Worm (Caenorhabditis elegans) whole organism, young adult: ENCODE measurements around the gene sir-2.3.

Experiments used
- B0261.1 ChIP-seq: sonication (generic microtip); optimal IDR thresholded peaks from 2 replicates; lab custom pipeline; 2016; ENCODE audit warnings: mild to moderate bottlenecking, missing genetic modification characterization, moderate library complexity, missing compliant biosample characterization
- C06A6.2 ChIP-seq: fragments of 200-800 bp; sonication (Bioruptor generic); conservative IDR thresholded peaks from 2 replicates; pipeline ENCODE4 v1.3.6; 2022; ENCODE audit warnings: missing genetic modification characterization, missing compliant biosample characterization
- F37B4.10 ChIP-seq: fragments of 200-800 bp; sonication (Bioruptor generic); IDR thresholded peaks from 2 replicates; pipeline ENCODE4 v1.3.6; 2022; ENCODE audit warnings: missing genetic modification characterization, missing compliant biosample characterization
- F39B2.1 ChIP-seq: fragments of 200-800 bp; sonication (Bioruptor generic); IDR thresholded peaks from 2 replicates; pipeline ENCODE4 v1.3.6; 2022; ENCODE audit warnings: missing genetic modification reagents, missing genetic modification characterization, missing compliant biosample characterization
- F55B11.4 ChIP-seq: sonication (generic microtip); optimal IDR thresholded peaks from 2 replicates; lab custom pipeline; 2016; ENCODE audit warnings: missing compliant biosample characterization, missing genetic modification characterization, borderline replicate concordance; ENCODE audit not compliant: insufficient read depth
- F57A8.1 ChIP-seq: fragments of 200-800 bp; sonication (Bioruptor generic); optimal IDR thresholded peaks from 2 replicates; lab custom pipeline; 2018; ENCODE audit warnings: mild to moderate bottlenecking, missing genetic modification characterization, moderate library complexity, missing compliant biosample characterization
- F57C9.4 ChIP-seq: sonication (generic microtip); optimal IDR thresholded peaks from 2 replicates; lab custom pipeline; 2017; ENCODE audit warnings: mild to moderate bottlenecking, missing genetic modification characterization, missing compliant biosample characterization
- T07F8.4 ChIP-seq: sonication (generic microtip); optimal IDR thresholded peaks from 2 replicates; lab custom pipeline; 2016; ENCODE audit warnings: mild to moderate bottlenecking, missing genetic modification characterization, moderate library complexity, missing compliant biosample characterization
- Y53F4B.3 ChIP-seq: fragments of 200-800 bp; sonication (Bioruptor generic); IDR thresholded peaks from 2 replicates; pipeline ENCODE4 v1.3.6; 2022; ENCODE audit warnings: missing genetic modification reagents, missing genetic modification characterization, missing compliant biosample characterization
- Y53G8AR.9 ChIP-seq: fragments of 200-800 bp; sonication (Bioruptor generic); conservative IDR thresholded peaks from 2 replicates; pipeline ENCODE4 v1.3.6; 2022; ENCODE audit warnings: missing genetic modification reagents, missing genetic modification characterization, missing compliant biosample characterization
- Y56A3A.18 ChIP-seq: fragments of 200-800 bp; sonication (Bioruptor generic); IDR thresholded peaks from 2 replicates; pipeline ENCODE4 v1.3.6; 2022; ENCODE audit warnings: missing genetic modification reagents, missing genetic modification characterization, missing compliant biosample characterization
- ama-1 ChIP-seq, 3 experiments: fragments of 150-350 bp in 1 of 3; sonication (generic microtip) in 2 of 3; optimal IDR thresholded peaks; 2 replicates each; lab custom pipeline; 2014 to 2018; ENCODE audit warnings: missing biosample characterization in 2 of 3, missing genetic modification characterization in 2 of 3, missing genetic modification reagents in 2 of 3
- attf-5 ChIP-seq: fragments of 200-800 bp; sonication (Bioruptor generic); optimal IDR thresholded peaks from 2 replicates; lab custom pipeline; 2018; ENCODE audit warnings: mild to moderate bottlenecking, missing genetic modification characterization, missing compliant biosample characterization
- bed-1 ChIP-seq: fragments of 200-800 bp; sonication (Bioruptor generic); IDR thresholded peaks from 2 replicates; pipeline ENCODE4 v1.3.6; 2022; ENCODE audit warnings: missing genetic modification reagents, missing genetic modification characterization, missing compliant biosample characterization
- bed-2 ChIP-seq: fragments of 200-800 bp; sonication (Bioruptor generic); IDR thresholded peaks from 2 replicates; pipeline ENCODE4 v1.3.6; 2022; ENCODE audit warnings: missing genetic modification reagents, missing genetic modification characterization, missing compliant biosample characterization
- cebp-1 ChIP-seq, 2 experiments: fragments of 200-800 bp in 1 of 2; sonication (Bioruptor generic) in 1 of 2; sonication (generic microtip) in 1 of 2; IDR thresholded peaks in 1 of 2; optimal IDR thresholded peaks in 1 of 2; 2 replicates each; pipeline versions ENCODE4 v1.3.6 to Lab custom; 2017 to 2022; ENCODE audit warnings: missing compliant biosample characterization in 2 of 2, missing genetic modification characterization in 2 of 2, mild to moderate bottlenecking in 1 of 2, missing genetic modification reagents in 1 of 2, moderate library complexity in 1 of 2
- ceh-79 ChIP-seq: sonication (generic microtip); optimal IDR thresholded peaks from 2 replicates; lab custom pipeline; 2017; ENCODE audit warnings: mild to moderate bottlenecking, missing genetic modification characterization, missing compliant biosample characterization
- die-1 ChIP-seq: sonication (generic microtip); optimal IDR thresholded peaks from 2 replicates; lab custom pipeline; 2016; ENCODE audit warnings: missing genotype, mild to moderate bottlenecking, missing genetic modification characterization, missing compliant biosample characterization
- dox-1 ChIP-seq: fragments of 200-800 bp; sonication (Bioruptor generic); IDR thresholded peaks from 2 replicates; pipeline ENCODE4 v1.3.6; 2022; ENCODE audit warnings: missing genetic modification reagents, missing genetic modification characterization, missing compliant biosample characterization
- dpl-1 ChIP-seq: fragments of 150-350 bp; optimal IDR thresholded peaks from 2 replicates; lab custom pipeline; 2014; ENCODE audit warnings: missing biosample characterization, missing genetic modification reagents, missing genetic modification characterization
- egl-18 ChIP-seq: fragments of 200-800 bp; sonication (Bioruptor generic); IDR thresholded peaks from 2 replicates; pipeline ENCODE4 v1.3.6; 2022; ENCODE audit warnings: missing genetic modification reagents, missing genetic modification characterization, missing compliant biosample characterization
- egl-44 ChIP-seq: fragments of 200-800 bp; sonication (Bioruptor generic); IDR thresholded peaks from 2 replicates; pipeline ENCODE4 v1.3.6; 2022; ENCODE audit warnings: missing genetic modification reagents, missing genetic modification characterization, missing compliant biosample characterization
- gei-17 ChIP-seq: fragments of 200-800 bp; sonication (Bioruptor generic); optimal IDR thresholded peaks from 2 replicates; lab custom pipeline; 2018; ENCODE audit warnings: mild to moderate bottlenecking, missing genetic modification characterization, missing compliant biosample characterization
- hlh-12 ChIP-seq: sonication (generic microtip); optimal IDR thresholded peaks from 2 replicates; lab custom pipeline; 2016; ENCODE audit warnings: missing genetic modification characterization, missing compliant biosample characterization
- hmg-20 ChIP-seq: fragments of 200-800 bp; sonication (Bioruptor generic); IDR thresholded peaks from 2 replicates; pipeline ENCODE4 v1.3.6; 2022; ENCODE audit warnings: missing genetic modification reagents, missing genetic modification characterization, missing compliant biosample characterization
- let-607 ChIP-seq, 2 experiments: fragments of 200-800 bp in 1 of 2; sonication (Bioruptor generic) in 1 of 2; sonication (generic microtip) in 1 of 2; optimal IDR thresholded peaks; 2 replicates each; lab custom pipeline; 2016 to 2018; ENCODE audit warnings: mild to moderate bottlenecking in 2 of 2, missing compliant biosample characterization in 2 of 2, missing genetic modification characterization in 2 of 2, moderate library complexity in 2 of 2, missing genotype in 1 of 2
- lir-1 ChIP-seq: fragments of 200-800 bp; sonication (Bioruptor generic); conservative IDR thresholded peaks from 2 replicates; pipeline ENCODE4 v1.3.6; 2022; ENCODE audit warnings: missing genetic modification reagents, missing genetic modification characterization, missing compliant biosample characterization
- madf-8 ChIP-seq: fragments of 200-800 bp; sonication (Bioruptor generic); conservative IDR thresholded peaks from 2 replicates; pipeline ENCODE4 v1.3.6; 2022; ENCODE audit warnings: missing genetic modification reagents, missing genetic modification characterization, missing compliant biosample characterization
- mes-4 ChIP-seq: sonication (generic microtip); optimal IDR thresholded peaks from 2 replicates; lab custom pipeline; 2016; ENCODE audit warnings: missing genotype, missing genetic modification characterization, missing compliant biosample characterization
- mxl-1 ChIP-seq: sonication (generic microtip); optimal IDR thresholded peaks from 2 replicates; lab custom pipeline; 2016; ENCODE audit warnings: missing genetic modification characterization, missing compliant biosample characterization
- nfyb-1 ChIP-seq: fragments of 200-800 bp; sonication (Bioruptor generic); IDR thresholded peaks from 2 replicates; pipeline ENCODE4 v1.3.6; 2022; ENCODE audit warnings: missing genetic modification reagents, missing genetic modification characterization, missing compliant biosample characterization
- nhr-120 ChIP-seq: fragments of 200-800 bp; sonication (Bioruptor generic); IDR thresholded peaks from 2 replicates; pipeline ENCODE4 v1.3.6; 2022; ENCODE audit warnings: missing genetic modification characterization, missing compliant biosample characterization
- nhr-179 ChIP-seq: sonication (generic microtip); optimal IDR thresholded peaks from 2 replicates; lab custom pipeline; 2016; ENCODE audit warnings: mild to moderate bottlenecking, missing genetic modification characterization, missing compliant biosample characterization
- nhr-27 ChIP-seq: fragments of 200-800 bp; sonication (Bioruptor generic); optimal IDR thresholded peaks from 2 replicates; lab custom pipeline; 2018; ENCODE audit warnings: mild to moderate bottlenecking, missing genetic modification characterization, moderate library complexity, missing compliant biosample characterization
- pha-4 ChIP-seq: fragments of 150-350 bp; sonication (generic microtip); optimal IDR thresholded peaks from 2 replicates; lab custom pipeline; 2014; ENCODE audit warnings: missing biosample characterization, missing genetic modification reagents, missing genetic modification characterization
- repo-1 ChIP-seq: sonication (generic microtip); optimal IDR thresholded peaks from 2 replicates; lab custom pipeline; 2017; ENCODE audit warnings: mild to moderate bottlenecking, missing genetic modification characterization, missing compliant biosample characterization
- rpc-1 ChIP-seq, 2 experiments: fragments of 150-350 bp in 1 of 2; sonication (generic microtip) in 1 of 2; optimal IDR thresholded peaks; 2 replicates each; lab custom pipeline; 2014 to 2018; ENCODE audit warnings: missing biosample characterization in 1 of 2, missing genetic modification characterization in 1 of 2, missing genetic modification reagents in 1 of 2, missing genotype in 1 of 2
- somi-1 ChIP-seq: fragments of 200-800 bp; sonication (Bioruptor generic); optimal IDR thresholded peaks from 2 replicates; lab custom pipeline; 2018; ENCODE audit warnings: mild to moderate bottlenecking, missing genetic modification characterization, missing compliant biosample characterization
- tbp1 ChIP-seq: fragments of 200-800 bp; sonication (Bioruptor generic); optimal IDR thresholded peaks from 2 replicates; lab custom pipeline; 2018; ENCODE audit warnings: mild to moderate bottlenecking, missing genetic modification characterization, missing compliant biosample characterization
- unc-62 ChIP-seq: fragments of 150-350 bp; optimal IDR thresholded peaks from 2 replicates; lab custom pipeline; 2014; ENCODE audit warnings: missing biosample characterization, missing genetic modification reagents, missing genetic modification characterization
- xnd-1 ChIP-seq: sonication (generic microtip); optimal IDR thresholded peaks from 2 replicates; lab custom pipeline; 2016; ENCODE audit warnings: missing genotype, missing genetic modification reagents, missing genetic modification characterization, missing compliant biosample characterization
- zim-3 ChIP-seq: sonication (generic microtip); optimal IDR thresholded peaks from 2 replicates; lab custom pipeline; 2017; ENCODE audit warnings: mild to moderate bottlenecking, missing genetic modification characterization, moderate library complexity, missing compliant biosample characterization
- ztf-18 ChIP-seq: sonication (generic microtip); optimal IDR thresholded peaks from 2 replicates; lab custom pipeline; 2016; ENCODE audit warnings: missing genotype, mild to moderate bottlenecking, missing genetic modification characterization, missing compliant biosample characterization
- ztf-26 ChIP-seq: sonication (generic microtip); optimal IDR thresholded peaks from 2 replicates; lab custom pipeline; 2017; ENCODE audit warnings: missing genetic modification characterization, missing compliant biosample characterization
- ztf-3 ChIP-seq: fragments of 200-800 bp; sonication (Bioruptor generic); optimal IDR thresholded peaks from 2 replicates; lab custom pipeline; 2018; ENCODE audit warnings: mild to moderate bottlenecking, missing genetic modification characterization, missing compliant biosample characterization
- ztf-6 ChIP-seq: fragments of 200-800 bp; sonication (Bioruptor generic); IDR thresholded peaks from 2 replicates; pipeline ENCODE4 v1.3.6; 2022; ENCODE audit warnings: missing genetic modification reagents, missing genetic modification characterization, missing compliant biosample characterization

Gene sir-2.3

DNA sequence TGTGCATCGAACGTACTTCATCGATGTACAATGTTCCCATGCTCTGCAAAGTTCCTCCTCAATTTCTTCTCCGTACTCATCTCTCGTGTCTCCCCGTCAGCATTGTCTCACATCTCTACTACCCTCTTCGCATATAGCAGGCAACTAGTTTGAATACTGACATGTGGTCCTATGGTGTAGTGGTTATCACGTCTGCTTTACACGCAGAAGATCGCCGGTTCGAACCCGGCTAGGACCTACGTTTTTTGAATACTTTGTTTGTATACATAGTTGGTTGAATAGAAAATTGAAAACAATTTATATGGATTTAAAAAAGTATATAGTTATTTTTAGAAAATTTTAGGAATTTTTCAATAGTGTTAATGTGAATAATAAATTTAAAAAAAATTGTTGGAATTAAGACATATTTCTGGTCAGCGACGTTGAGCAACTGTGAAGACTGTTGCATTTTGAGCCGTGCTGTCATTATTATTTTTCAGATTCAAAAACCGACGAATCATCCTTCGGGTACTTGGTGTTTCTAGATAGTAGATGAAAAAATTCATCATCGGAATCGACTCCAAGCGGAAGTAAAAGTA is 24.5 kb upstream of the sir-2.3 start (continued):
- peak; percentile 55 for TF ChIP-seq nhr-179
- peak; percentile 91 for TF ChIP-seq zim-3 (tag; lab: Kevin White, UChicago)
- peak; percentile 89 for TF ChIP-seq hmg-20 (GFP tag; lab: Robert Waterston, UW)
- TF ChIP-seq Y56A3A.18 (GFP tag; lab: Robert Waterston, UW), result peak; percentile 95
- peak; percentile 85 for TF ChIP-seq mes-4 (tag; lab: Kevin White, UChicago)
- 0 out of 2 replicates have a peak, but pooled peaks have one; percentile 66 for TF ChIP-seq bed-1 (GFP tag; lab: Robert Waterston, UW)
- peak; percentile 56 to 71 for TF ChIP-seq let-607 (tag; optimal IDR thresholded peaks at IDR 0.05; lab: Kevin White, UChicago)
- TF ChIP-seq rpc-1 (optimal IDR thresholded peaks at IDR 0.05; lab: Kevin White, UChicago), result peak; percentile 99
- peak; percentile 100 for TF ChIP-seq rpc-1 (tag; optimal IDR thresholded peaks at IDR 0.05; lab: Kevin White, UChicago)
- no peak; the same call in 1 of the 2 replicates for TF ChIP-seq Y53G8AR.9 (GFP tag; lab: Robert Waterston, UW)
- TF ChIP-seq attf-5 (GFP tag; lab: Kevin White, UChicago), result peak; percentile 81
- peak; percentile 83 for TF ChIP-seq somi-1 (GFP tag; lab: Kevin White, UChicago)
- TF ChIP-seq B0261.1, result peak; percentile 98
- TF ChIP-seq egl-18 (GFP tag; lab: Robert Waterston, UW), result peak; percentile 79; the same call in 1 of the 2 replicates
- peak; percentile 92 for TF ChIP-seq nfyb-1 (GFP tag; lab: Robert Waterston, UW)
- 0 out of 2 replicates have a peak, but pooled peaks have one; percentile 92 for TF ChIP-seq F37B4.10 (GFP tag; lab: Robert Waterston, UW)
- TF ChIP-seq tbp1 (GFP tag; lab: Kevin White, UChicago), result peak; percentile 99
- TF ChIP-seq die-1, result peak; percentile 95
- peak; percentile 71 for TF ChIP-seq C06A6.2 (GFP tag; lab: Robert Waterston, UW)
- peak; percentile 89; the same call in 1 of the 2 replicates for TF ChIP-seq dox-1
- 0 out of 2 replicates have a peak, but pooled peaks have one; percentile 17 for TF ChIP-seq madf-8
- TF ChIP-seq Y53F4B.3 (GFP tag; lab: Robert Waterston, UW), result peak; percentile 65
- no peak for TF ChIP-seq unc-62
- TF ChIP-seq nhr-120 (GFP tag; lab: Robert Waterston, UW), result 0 out of 2 replicates have a peak, but pooled peaks have one; percentile 47
- no peak for TF ChIP-seq pha-4 (tag; lab: Kevin White, UChicago)
- peak; percentile 89 for TF ChIP-seq hlh-12 (tag; lab: Kevin White, UChicago)
- TF ChIP-seq F55B11.4 (tag; lab: Kevin White, UChicago), result peak; percentile 10
- no peak for TF ChIP-seq repo-1
- peak; percentile 82 for TF ChIP-seq F57A8.1 (GFP tag; lab: Kevin White, UChicago)
- TF ChIP-seq nhr-27 (tag; lab: Kevin White, UChicago), result peak; percentile 86
- peak; percentile 70 for TF ChIP-seq gei-17 (GFP tag; lab: Kevin White, UChicago)
- no peak for TF ChIP-seq ztf-6 (GFP tag; lab: Robert Waterston, UW)
- peak; percentile 81 for TF ChIP-seq ztf-26
- TF ChIP-seq ztf-18 (tag; lab: Kevin White, UChicago), result peak; percentile 77
- peak; percentile 65; the same call in 1 of the 2 replicates for TF ChIP-seq cebp-1 (GFP tag; IDR thresholded peaks at IDR 0.05; lab: Robert Waterston, UW)
- TF ChIP-seq cebp-1 (tag; optimal IDR thresholded peaks at IDR 0.05; lab: Kevin White, UChicago), result no peak
- peak; percentile 95 for TF ChIP-seq ceh-79 (tag; lab: Kevin White, UChicago)
- no peak for TF ChIP-seq xnd-1 (tag; lab: Kevin White, UChicago)
- TF ChIP-seq mxl-1 (tag; lab: Kevin White, UChicago), result peak; percentile 93
- peak; percentile 61 for TF ChIP-seq ztf-3 (GFP tag; lab: Kevin White, UChicago)
- no peak for TF ChIP-seq F39B2.1
- peak; percentile 35 for TF ChIP-seq F57C9.4
- TF ChIP-seq ama-1 (optimal IDR thresholded peaks at IDR 0.05; lab: Kevin White, UChicago), result no peak
- peak in 1 of 2 experiments; percentile 91 for TF ChIP-seq ama-1 (GFP tag; optimal IDR thresholded peaks at IDR 0.05; lab: Kevin White, UChicago)
- peak; percentile 57; the same call in 1 of the 2 replicates for TF ChIP-seq bed-2
- no peak for TF ChIP-seq lir-1 (GFP tag; lab: Robert Waterston, UW)
- peak; percentile 89 for TF ChIP-seq T07F8.4 (tag; lab: Kevin White, UChicago)
- peak; percentile 91; the same call in 1 of the 2 replicates for TF ChIP-seq egl-44 (GFP tag; lab: Robert Waterston, UW)
- TF ChIP-seq dpl-1 (GFP tag; lab: Kevin White, UChicago), result peak; percentile 12
